Worm (Caenorhabditis elegans): ENCODE results near the gene Y54G2A.76.

DNA sequence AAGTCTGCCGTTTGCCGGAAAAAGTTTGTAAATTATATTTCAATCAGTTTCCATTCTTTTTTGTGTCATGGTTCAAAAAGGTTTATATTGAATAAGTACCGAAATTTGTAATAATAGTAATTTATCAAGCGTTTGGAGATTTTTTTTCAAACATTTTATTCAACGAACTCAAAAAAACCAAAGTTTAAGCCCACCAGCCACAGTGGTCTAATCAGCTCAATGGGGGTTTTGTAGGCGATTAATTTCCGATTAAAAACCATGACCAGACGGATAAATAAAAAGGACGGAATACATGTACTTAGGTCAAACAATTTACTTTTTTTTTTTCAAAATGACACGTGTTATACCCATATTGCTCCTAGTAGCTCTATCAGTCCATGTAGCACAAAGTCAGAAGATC, 9.8 kb upstream of the Y54G2A.76 start, which contains the start of gene Y54G2A.10:
- TF ChIP-seq flt-1 (GFP tag; IDR thresholded peaks at IDR 0.05), result no peak
- no peak for TF ChIP-seq cog-1 (tag; optimal IDR thresholded peaks at IDR 0.05)
- no peak for TF ChIP-seq ztf-29 (GFP tag; IDR thresholded peaks at IDR 0.05)
- no peak for TF ChIP-seq ztf-23 (GFP tag; IDR thresholded peaks at IDR 0.05)
- no peak for TF ChIP-seq tab-1 (GFP tag; IDR thresholded peaks at IDR 0.05)
- no peak for TF ChIP-seq klf-2 (GFP tag; conservative IDR thresholded peaks at IDR 0.05)

Data from whole organism, midembryonic.